Fruit fly (Drosophila melanogaster) whole organism: ENCODE results near the gene CG14339.

Source experiments
- CG8478 ChIP-seq: fragments of >200 bp; optimal IDR thresholded peaks from 2 replicates; lab custom pipeline; 2018; ENCODE audit warnings: inconsistent platforms
- Dll ChIP-seq: fragments of >200 bp; optimal IDR thresholded peaks from 2 replicates; lab custom pipeline; 2017
- EcR ChIP-seq, 2 experiments: fragments of >200 bp; optimal IDR thresholded peaks; 2 replicates each; lab custom pipeline; 2017; ENCODE audit warnings: missing biosample characterization in 2 of 2, missing genetic modification characterization in 2 of 2, missing genetic modification reagents in 2 of 2
- pan ChIP-seq: fragments of >200 bp; optimal IDR thresholded peaks from 2 replicates; lab custom pipeline; 2017
- psq ChIP-seq: fragments of >200 bp; optimal IDR thresholded peaks from 2 replicates; lab custom pipeline; 2017
- usp ChIP-seq: fragments of >200 bp; optimal IDR thresholded peaks from 2 replicates; lab custom pipeline; 2017; ENCODE audit warnings: missing biosample characterization, missing genetic modification characterization, mixed read lengths

The CG14339 gene

dm6 chr2L:1108029-1108688 is at the start of gene CG14339, which contains the start of gene PolrMT:
TSS of gene CG14339 (plus strand) at chr2L:1108540.
TSS of gene PolrMT (minus strand) at chr2L:1108373.
- no peak for TF ChIP-seq psq (lab: Kevin White, UChicago)
- peak; percentile 0 for TF ChIP-seq Dll (lab: Kevin White, UChicago)

dm6 chr2L:1062473-1063363 is 45.6 kb upstream of the CG14339 start:
- no peak for TF ChIP-seq pan (lab: Kevin White, UChicago)
- TF ChIP-seq Dll (lab: Kevin White, UChicago): peak; percentile 32
- peak in 1 of 2 experiments; percentile 24 for TF ChIP-seq EcR (GFP tag; optimal IDR thresholded peaks at IDR 0.05; lab: Kevin White, UChicago)

- TF ChIP-seq Dll (lab: Kevin White, UChicago): no peak
- TF ChIP-seq CG8478 (lab: Kevin White, UChicago): no peak
- no peak for TF ChIP-seq EcR (GFP tag; optimal IDR thresholded peaks at IDR 0.05; lab: Kevin White, UChicago)
- TF ChIP-seq psq (lab: Kevin White, UChicago): no peak
- no peak for TF ChIP-seq usp (GFP tag; lab: Kevin White, UChicago)
- no peak for TF ChIP-seq pan (lab: Kevin White, UChicago)
These were observed 44.6 kb upstream of the CG14339 start for dm6 chr2L:1063695-1064094.

dm6 chr2L:1064544-1064943 is 43.8 kb upstream of the CG14339 start:
- TF ChIP-seq usp (GFP tag; lab: Kevin White, UChicago): no peak
- TF ChIP-seq Dll (lab: Kevin White, UChicago): no peak
- no peak for TF ChIP-seq pan (lab: Kevin White, UChicago)
- TF ChIP-seq EcR (GFP tag; optimal IDR thresholded peaks at IDR 0.05; lab: Kevin White, UChicago): no peak
- TF ChIP-seq psq (lab: Kevin White, UChicago): no peak
- no peak for TF ChIP-seq CG8478 (lab: Kevin White, UChicago)

- no peak for TF ChIP-seq usp (GFP tag; lab: Kevin White, UChicago)
- no peak for TF ChIP-seq Dll (lab: Kevin White, UChicago)
- TF ChIP-seq CG8478 (lab: Kevin White, UChicago): no peak
- TF ChIP-seq pan (lab: Kevin White, UChicago): no peak
- no peak for TF ChIP-seq psq (lab: Kevin White, UChicago)
- TF ChIP-seq EcR (GFP tag; optimal IDR thresholded peaks at IDR 0.05; lab: Kevin White, UChicago): no peak
These were observed 43.3 kb upstream of the CG14339 start for dm6 chr2L:1065038-1065437.

- TF ChIP-seq Dll (lab: Kevin White, UChicago) (no peak), pan (lab: Kevin White, UChicago) (no peak), CG8478 (lab: Kevin White, UChicago) (no peak), EcR (GFP tag; optimal IDR thresholded peaks at IDR 0.05; lab: Kevin White, UChicago) (no peak), psq (lab: Kevin White, UChicago) (no peak), usp (GFP tag; lab: Kevin White, UChicago) (no peak)
These were observed 42.0 kb upstream of the CG14339 start for dm6 chr2L:1066330-1066729.

dm6 chr2L:1068004-1068403 is 40.3 kb upstream of the CG14339 start:
- TF ChIP-seq usp (GFP tag; lab: Kevin White, UChicago) (no peak), Dll (lab: Kevin White, UChicago) (no peak), pan (lab: Kevin White, UChicago) (no peak), psq (lab: Kevin White, UChicago) (no peak), CG8478 (lab: Kevin White, UChicago) (no peak), EcR (GFP tag; optimal IDR thresholded peaks at IDR 0.05; lab: Kevin White, UChicago) (no peak)

dm6 chr2L:1068517-1069107 is 39.7 kb upstream of the CG14339 start:
- TF ChIP-seq EcR (GFP tag; optimal IDR thresholded peaks at IDR 0.05; lab: Kevin White, UChicago) (no peak), CG8478 (lab: Kevin White, UChicago) (no peak)

dm6 chr2L:1069475-1069874 is 38.9 kb upstream of the CG14339 start:
- TF ChIP-seq usp (GFP tag; lab: Kevin White, UChicago) (no peak), CG8478 (lab: Kevin White, UChicago) (no peak)

- TF ChIP-seq psq (lab: Kevin White, UChicago): no peak
- TF ChIP-seq CG8478 (lab: Kevin White, UChicago): no peak
- TF ChIP-seq usp (GFP tag; lab: Kevin White, UChicago): no peak
- TF ChIP-seq Dll (lab: Kevin White, UChicago): no peak
- TF ChIP-seq pan (lab: Kevin White, UChicago): no peak
- TF ChIP-seq EcR (GFP tag; optimal IDR thresholded peaks at IDR 0.05; lab: Kevin White, UChicago): no peak
These were observed 38.0 kb upstream of the CG14339 start for dm6 chr2L:1070332-1070731.

dm6 chr2L:1070941-1071340 is 37.4 kb upstream of the CG14339 start:
- no peak for TF ChIP-seq usp (GFP tag; lab: Kevin White, UChicago)
- TF ChIP-seq psq (lab: Kevin White, UChicago): no peak
- no peak for TF ChIP-seq EcR (GFP tag; optimal IDR thresholded peaks at IDR 0.05; lab: Kevin White, UChicago)
- TF ChIP-seq CG8478 (lab: Kevin White, UChicago): no peak
- TF ChIP-seq pan (lab: Kevin White, UChicago): no peak
- no peak for TF ChIP-seq Dll (lab: Kevin White, UChicago)
